Worm (Caenorhabditis elegans) whole organism, L4 larva: ENCODE measurements around the gene C13A2.1.

ENCODE experiments used
- D1046.2 ChIP-seq: fragments of 200-800 bp; sonication (Bioruptor generic); IDR thresholded peaks from 2 replicates; pipeline ENCODE4 v1.3.6; 2022; ENCODE audit warnings: missing genetic modification characterization, missing compliant biosample characterization
- F49E8.2 ChIP-seq: sonication (generic microtip); optimal IDR thresholded peaks from 2 replicates; lab custom pipeline; 2016; ENCODE audit warnings: missing compliant biosample characterization, mild to moderate bottlenecking, missing genetic modification characterization, borderline replicate concordance
- R02D3.7 ChIP-seq: fragments of 150-350 bp; sonication (generic microtip); optimal IDR thresholded peaks from 3 replicates; lab custom pipeline; 2014; ENCODE audit warnings: missing biosample characterization, missing genetic modification characterization
- T20F7.1 ChIP-seq: fragments of 200-800 bp; sonication (Bioruptor generic); optimal IDR thresholded peaks from 2 replicates; lab custom pipeline; 2018; ENCODE audit warnings: mild to moderate bottlenecking, missing genetic modification characterization, missing compliant biosample characterization
- aha-1 ChIP-seq: fragments of 150-350 bp; peaks from one replicate; lab custom pipeline; 2014; ENCODE audit warnings: missing biosample characterization, missing genetic modification characterization
- ceh-28 ChIP-seq: fragments of 150-350 bp; optimal IDR thresholded peaks from 2 replicates; lab custom pipeline; 2014; ENCODE audit warnings: missing biosample characterization, missing genetic modification reagents, missing genetic modification characterization
- ceh-82 ChIP-seq: sonication (generic microtip); optimal IDR thresholded peaks from 2 replicates; lab custom pipeline; 2017; ENCODE audit warnings: missing biosample characterization, missing genetic modification characterization
- ces-1 ChIP-seq: fragments of 150-350 bp; sonication (generic microtip); optimal IDR thresholded peaks from 4 replicates; lab custom pipeline; 2014; ENCODE audit warnings: missing biosample characterization, missing genetic modification reagents, missing genetic modification characterization
- cey-2 ChIP-seq: sonication (generic microtip); optimal IDR thresholded peaks from 3 replicates; lab custom pipeline; 2017; ENCODE audit warnings: missing genetic modification characterization, mild to moderate bottlenecking, missing compliant biosample characterization, antibody characterized with exemption, borderline replicate concordance; ENCODE audit not compliant: insufficient read depth
- daf-16 ChIP-seq, 3 experiments: sonication (generic microtip); optimal IDR thresholded peaks; 2 replicates each; lab custom pipeline; 2016 to 2017; ENCODE audit warnings: missing genetic modification characterization in 3 of 3, missing genetic modification reagents in 3 of 3, mild to moderate bottlenecking in 2 of 3, missing compliant biosample characterization in 2 of 3, missing biosample characterization in 1 of 3, moderate library complexity in 1 of 3
- daf-8 ChIP-seq: fragments of 200-800 bp; sonication (Bioruptor generic); IDR thresholded peaks from 2 replicates; pipeline ENCODE4 v1.3.6; 2022; ENCODE audit warnings: missing genetic modification characterization, missing compliant biosample characterization
- dpl-1 ChIP-seq: fragments of 150-350 bp; optimal IDR thresholded peaks from 2 replicates; lab custom pipeline; 2014; ENCODE audit warnings: missing biosample characterization, missing genetic modification reagents, missing genetic modification characterization
- dve-1 ChIP-seq: sonication (generic microtip); optimal IDR thresholded peaks from 2 replicates; lab custom pipeline; 2017; ENCODE audit warnings: antibody characterized with exemption, mild to moderate bottlenecking, missing genetic modification characterization, missing compliant biosample characterization; ENCODE audit not compliant: insufficient read depth
- fos-1 ChIP-seq: fragments of 150-350 bp; optimal IDR thresholded peaks from 2 replicates; lab custom pipeline; 2014; ENCODE audit warnings: missing biosample characterization, missing genetic modification characterization
- lin-13 ChIP-seq: fragments of 150-350 bp; optimal IDR thresholded peaks from 2 replicates; lab custom pipeline; 2014; ENCODE audit warnings: missing biosample characterization, missing genetic modification reagents, missing genetic modification characterization
- lin-15B ChIP-seq: fragments of 150-350 bp; sonication (generic microtip); optimal IDR thresholded peaks from 3 replicates; lab custom pipeline; 2014; ENCODE audit warnings: missing biosample characterization, missing genetic modification characterization
- madf-5 ChIP-seq, 2 experiments: fragments of 200-800 bp; sonication (Bioruptor generic); IDR thresholded peaks; 2 replicates each; pipeline ENCODE4 v1.3.6; 2022; ENCODE audit warnings: missing compliant biosample characterization in 2 of 2, missing genetic modification characterization in 2 of 2
- mep-1 ChIP-seq: fragments of 150-350 bp; sonication (generic microtip); optimal IDR thresholded peaks from 3 replicates; lab custom pipeline; 2014; ENCODE audit warnings: missing biosample characterization, missing genetic modification characterization
- mes-2 ChIP-seq: sonication (generic microtip); optimal IDR thresholded peaks from 2 replicates; lab custom pipeline; 2016; ENCODE audit warnings: missing genotype, mild to moderate bottlenecking, missing genetic modification characterization, missing compliant biosample characterization; ENCODE audit not compliant: poor library complexity, severe bottlenecking
- mxl-2 ChIP-seq: fragments of 200-800 bp; sonication (Bioruptor generic); conservative IDR thresholded peaks from 2 replicates; pipeline ENCODE4 v1.3.6; 2022; ENCODE audit warnings: missing genetic modification reagents, missing genetic modification characterization, missing compliant biosample characterization
- mxl-3 ChIP-seq: fragments of 200-800 bp; sonication (Bioruptor generic); optimal IDR thresholded peaks from 2 replicates; lab custom pipeline; 2018; ENCODE audit warnings: mild to moderate bottlenecking, missing genetic modification characterization, missing compliant biosample characterization
- nhr-11 ChIP-seq: fragments of 150-350 bp; optimal IDR thresholded peaks from 2 replicates; lab custom pipeline; 2014; ENCODE audit warnings: missing biosample characterization, missing genetic modification characterization
- nhr-111 ChIP-seq: fragments of 200-800 bp; sonication (Bioruptor generic); optimal IDR thresholded peaks from 2 replicates; lab custom pipeline; 2018; ENCODE audit warnings: mild to moderate bottlenecking, missing genetic modification characterization, missing compliant biosample characterization
- nhr-25 ChIP-seq: sonication (generic microtip); optimal IDR thresholded peaks from 2 replicates; lab custom pipeline; 2017; ENCODE audit warnings: missing genetic modification characterization, mild to moderate bottlenecking, missing compliant biosample characterization, antibody characterized with exemption, moderate library complexity, borderline replicate concordance; ENCODE audit not compliant: insufficient read depth
- nhr-41 ChIP-seq: fragments of 200-800 bp; sonication (Bioruptor generic); IDR thresholded peaks from 2 replicates; pipeline ENCODE4 v1.3.6; 2022; ENCODE audit warnings: missing genetic modification reagents, missing genetic modification characterization, missing compliant biosample characterization
- nhr-42 ChIP-seq: fragments of 200-800 bp; sonication (Bioruptor generic); IDR thresholded peaks from 2 replicates; pipeline ENCODE4 v1.3.6; 2022; ENCODE audit warnings: missing genetic modification characterization, missing compliant biosample characterization
- nhr-48 ChIP-seq: sonication (generic microtip); optimal IDR thresholded peaks from 2 replicates; lab custom pipeline; 2016; ENCODE audit warnings: mild to moderate bottlenecking, missing genetic modification characterization, missing compliant biosample characterization
- nhr-6 ChIP-seq: fragments of 150-350 bp; optimal IDR thresholded peaks from 2 replicates; lab custom pipeline; 2014; ENCODE audit warnings: missing biosample characterization, missing genetic modification characterization
- pha-4 ChIP-seq, 2 experiments: fragments of 150-350 bp in 1 of 2; fragments of 200-800 bp in 1 of 2; sonication (Bioruptor generic) in 1 of 2; IDR thresholded peaks in 1 of 2; optimal IDR thresholded peaks in 1 of 2; 2 replicates each; pipeline versions ENCODE4 v1.3.6 to Lab custom; 2014 to 2022; ENCODE audit warnings: missing genetic modification characterization in 2 of 2, missing genetic modification reagents in 2 of 2, missing biosample characterization in 1 of 2, missing compliant biosample characterization in 1 of 2
- php-3 ChIP-seq: fragments of 200-800 bp; sonication (Bioruptor generic); IDR thresholded peaks from 2 replicates; pipeline ENCODE4 v1.3.6; 2022; ENCODE audit warnings: missing genetic modification reagents, missing genetic modification characterization, missing compliant biosample characterization
- sdz-12 ChIP-seq: fragments of 200-800 bp; sonication (Bioruptor generic); optimal IDR thresholded peaks from 2 replicates; lab custom pipeline; 2018; ENCODE audit warnings: mild to moderate bottlenecking, missing genetic modification characterization, missing compliant biosample characterization
- set-16 ChIP-seq: fragments of 200-800 bp; sonication (Bioruptor generic); IDR thresholded peaks from 2 replicates; pipeline ENCODE4 v1.3.6; 2022; ENCODE audit warnings: missing genetic modification reagents, missing genetic modification characterization, missing compliant biosample characterization
- skn-1 ChIP-seq: fragments of 150-350 bp; optimal IDR thresholded peaks from 2 replicates; lab custom pipeline; 2014; ENCODE audit warnings: missing biosample characterization, missing genetic modification characterization
- snpc-1.2 ChIP-seq: fragments of 200-800 bp; sonication (Bioruptor generic); IDR thresholded peaks from 2 replicates; pipeline ENCODE4 v1.3.6; 2022; ENCODE audit warnings: missing genetic modification reagents, missing genetic modification characterization, missing compliant biosample characterization
- snpc-4 ChIP-seq: fragments of 150-350 bp; optimal IDR thresholded peaks from 2 replicates; lab custom pipeline; 2014; ENCODE audit warnings: missing biosample characterization, missing genetic modification characterization
- tra-1 ChIP-seq: fragments of 200-800 bp; sonication (Bioruptor generic); IDR thresholded peaks from 2 replicates; pipeline ENCODE4 v1.3.6; 2022; ENCODE audit warnings: missing genetic modification reagents, missing genetic modification characterization, missing compliant biosample characterization
- unc-62 ChIP-seq, 3 experiments: fragments of 150-350 bp in 1 of 3; sonication (generic microtip); optimal IDR thresholded peaks in 2 of 3; peaks in 1 of 3; 1 replicate in 1 of 3; 2 replicates in 2 of 3; lab custom pipeline; 2014 to 2017; ENCODE audit warnings: missing biosample characterization in 3 of 3, missing genetic modification characterization in 3 of 3, missing genetic modification reagents in 3 of 3, missing genotype in 1 of 3
- vab-7 ChIP-seq: fragments of 200-800 bp; sonication (Bioruptor generic); IDR thresholded peaks from 2 replicates; pipeline ENCODE4 v1.3.6; 2022; ENCODE audit warnings: missing genetic modification reagents, missing genetic modification characterization, missing compliant biosample characterization
- zag-1 ChIP-seq: fragments of 150-350 bp; optimal IDR thresholded peaks from 2 replicates; lab custom pipeline; 2014; ENCODE audit warnings: missing biosample characterization, missing genetic modification characterization
- zfp-3 ChIP-seq: fragments of 200-800 bp; sonication (Bioruptor generic); conservative IDR thresholded peaks from 2 replicates; pipeline ENCODE4 v1.3.6; 2022; ENCODE audit warnings: missing genetic modification reagents, missing genetic modification characterization, missing compliant biosample characterization
- ztf-11 ChIP-seq: fragments of 150-350 bp; optimal IDR thresholded peaks from 2 replicates; lab custom pipeline; 2014; ENCODE audit warnings: missing biosample characterization, missing genetic modification characterization
- ztf-7 ChIP-seq: fragments of 150-350 bp; optimal IDR thresholded peaks from 2 replicates; lab custom pipeline; 2014; ENCODE audit warnings: missing biosample characterization, missing genetic modification characterization

C13A2.1 gene

DNA sequence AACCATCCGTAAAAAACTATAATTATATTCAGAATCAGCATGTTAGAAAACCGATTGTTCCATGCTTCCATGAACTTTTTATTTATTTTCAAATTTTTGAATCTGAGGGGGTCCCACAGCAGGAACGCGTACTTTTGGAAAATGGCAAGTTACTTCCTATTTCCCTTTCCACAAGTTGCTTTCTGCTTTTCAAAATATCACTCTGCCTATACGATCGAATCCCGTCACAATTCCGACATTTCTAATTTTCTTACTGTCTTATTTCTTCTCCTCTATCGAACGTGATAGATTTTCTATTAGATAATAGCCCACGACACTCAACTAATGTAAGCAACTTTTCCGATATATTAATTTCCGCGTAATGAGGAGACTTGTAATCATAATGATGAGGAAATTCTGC lies 13.3 kb upstream of the C13A2.1 start, which contains the start of gene C13A2.5:
TSS of gene C13A2.5 (plus strand) at position 301 of the 400 bp plus-strand sequence.
- TF ChIP-seq nhr-11 (no peak), lin-15B (tag; lab: Kevin White, UChicago) (no peak), nhr-48 (no peak), sdz-12 (no peak), zag-1 (tag; lab: Kevin White, UChicago) (no peak), nhr-41 (no peak), D1046.2 (GFP tag; lab: Robert Waterston, UW) (no peak), daf-16 (GFP tag; optimal IDR thresholded peaks at IDR 0.05; lab: Kevin White, UChicago) (no peak), daf-16 (tag; optimal IDR thresholded peaks at IDR 0.05; lab: Kevin White, UChicago) (no peak), skn-1 (tag; lab: Kevin White, UChicago) (no peak), ceh-82 (tag; lab: Kevin White, UChicago) (no peak), mep-1 (tag; lab: Kevin White, UChicago) (no peak), nhr-111 (no peak), madf-5 (GFP tag; IDR thresholded peaks at IDR 0.05; lab: Robert Waterston, UW) (no peak), fos-1 (tag; lab: Kevin White, UChicago) (no peak), ceh-28 (tag; lab: Kevin White, UChicago) (no peak), ztf-7 (tag; lab: Kevin White, UChicago) (no peak), nhr-42 (no peak), nhr-25 (tag; lab: Kevin White, UChicago) (no peak), php-3 (GFP tag; lab: Robert Waterston, UW) (no peak), set-16 (no peak)

DNA sequence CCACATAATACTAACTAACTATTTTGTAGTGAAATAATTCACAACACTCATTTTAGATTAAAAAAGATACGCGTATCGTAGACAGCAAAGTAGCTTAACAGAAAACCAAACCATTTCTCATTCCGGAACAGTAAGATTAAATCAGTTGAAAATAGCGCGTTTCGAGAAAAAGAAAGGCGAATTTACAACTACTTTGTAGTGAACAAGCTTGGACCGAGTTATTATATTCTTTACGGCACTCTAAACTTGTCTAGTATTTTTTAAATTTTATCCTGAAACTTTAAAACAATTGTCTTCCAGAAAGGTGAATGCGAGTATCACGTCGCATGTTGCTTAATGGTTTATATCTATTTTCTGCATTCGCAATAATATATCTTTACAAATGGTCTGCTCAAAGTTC lies 9.7 kb upstream of the C13A2.1 start, which contains the start of gene C13A2.4:
TSS of gene C13A2.4 (plus strand) at position 301 of the 400 bp plus-strand sequence.
- TF ChIP-seq daf-8 (GFP tag; lab: Robert Waterston, UW), result no peak

ce11 chrV:7282037-7282436 lies 6.8 kb upstream of the C13A2.1 start, which contains the start of gene C13A2.3:
C13A2.3 (plus strand) TSS chrV:7282337.
- TF ChIP-seq mep-1 (tag; lab: Kevin White, UChicago) (no peak), unc-62 (GFP tag; optimal IDR thresholded peaks at IDR 0.05 in 1 of 2; lab: Kevin White, UChicago) (peak in 1 of 2 experiments; percentile 28), unc-62 (tag; optimal IDR thresholded peaks at IDR 0.05; lab: Kevin White, UChicago) (no peak)

- TF ChIP-seq pha-4 (GFP tag; IDR thresholded peaks at IDR 0.05; lab: Robert Waterston, UW) (no peak), pha-4 (tag; optimal IDR thresholded peaks at IDR 0.05; lab: Kevin White, UChicago) (no peak), daf-8 (GFP tag; lab: Robert Waterston, UW) (no peak), cey-2 (tag; lab: Kevin White, UChicago) (no peak), nhr-6 (tag; lab: Kevin White, UChicago) (no peak), R02D3.7 (tag; lab: Kevin White, UChicago) (no peak), vab-7 (GFP tag; lab: Robert Waterston, UW) (no peak), mxl-3 (GFP tag; lab: Kevin White, UChicago) (no peak), snpc-4 (tag; lab: Kevin White, UChicago) (no peak), lin-13 (no peak), zfp-3 (GFP tag; lab: Robert Waterston, UW) (no peak), ztf-11 (no peak)
Measured at ce11 chrV:7295270-7295669, 6.5 kb downstream of the C13A2.1 start, which contains the start of gene F07G11.4. F07G11.4 (minus strand) TSS chrV:7295370.

ce11 chrV:7297263-7297662 lies 8.5 kb downstream of the C13A2.1 start, which contains the start of gene srj-32:
srj-32 (minus strand) TSS chrV:7297363.
- no peak for TF ChIP-seq T20F7.1 (GFP tag; lab: Kevin White, UChicago)
- no peak for TF ChIP-seq tra-1
- TF ChIP-seq mes-2, result no peak
- TF ChIP-seq dpl-1 (GFP tag; lab: Kevin White, UChicago), result no peak
- no peak for TF ChIP-seq snpc-1.2 (GFP tag; lab: Robert Waterston, UW)
- no peak for TF ChIP-seq daf-16 (GFP tag; optimal IDR thresholded peaks at IDR 0.05; lab: Kevin White, UChicago)
- TF ChIP-seq daf-16 (tag; optimal IDR thresholded peaks at IDR 0.05; lab: Kevin White, UChicago), result no peak
- no peak for TF ChIP-seq aha-1 (tag; lab: Kevin White, UChicago)
- no peak for TF ChIP-seq dve-1 (tag; lab: Kevin White, UChicago)
- no peak for TF ChIP-seq mxl-2 (GFP tag; lab: Robert Waterston, UW)
- TF ChIP-seq vab-7 (GFP tag; lab: Robert Waterston, UW), result no peak
- TF ChIP-seq F49E8.2 (tag; lab: Kevin White, UChicago), result no peak
- no peak for TF ChIP-seq nhr-111
- no peak for TF ChIP-seq lin-15B (tag; lab: Kevin White, UChicago)
- no peak for TF ChIP-seq ztf-7 (tag; lab: Kevin White, UChicago)
- TF ChIP-seq ces-1 (GFP tag; lab: Kevin White, UChicago), result no peak
